Worm (Caenorhabditis elegans): ENCODE data around the gene F35H12.5.

DNA sequence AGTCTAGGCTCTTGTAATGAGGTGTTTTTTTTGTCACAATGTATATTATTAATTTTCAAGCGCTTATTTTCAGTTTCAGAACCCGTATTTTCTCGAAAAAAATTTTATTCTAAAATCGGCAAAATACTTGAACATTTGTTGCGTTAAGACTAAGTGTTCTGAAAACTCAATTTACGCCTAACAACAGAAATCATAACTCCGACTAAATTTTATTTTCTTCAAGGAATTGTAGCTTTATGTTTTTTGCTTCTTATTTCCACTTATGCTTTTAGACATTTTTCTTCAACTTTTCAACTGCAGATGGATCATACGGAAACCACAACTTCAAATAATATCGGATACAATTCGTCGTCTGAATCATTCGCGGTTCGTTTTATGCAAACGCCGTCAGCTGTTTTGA is 15.3 kb downstream of the F35H12.5 start, which contains the start of gene F35H12.1:
- TF ChIP-seq nhr-76 (tag; optimal IDR thresholded peaks at IDR 0.05) (no peak), rnt-1 (tag; optimal IDR thresholded peaks at IDR 0.05) (no peak), zag-1 (tag; optimal IDR thresholded peaks at IDR 0.05) (no peak), ceh-88 (GFP tag; IDR thresholded peaks at IDR 0.05) (no peak), lsy-2 (tag; optimal IDR thresholded peaks at IDR 0.05) (no peak), lin-39 (tag; optimal IDR thresholded peaks at IDR 0.05) (no peak), elt-3 (tag; optimal IDR thresholded peaks at IDR 0.05) (no peak), ceh-82 (tag; optimal IDR thresholded peaks at IDR 0.05) (no peak), unc-62 (GFP tag; optimal IDR thresholded peaks at IDR 0.05) (no peak), hpl-2 (GFP tag; optimal IDR thresholded peaks at IDR 0.05) (no peak), nhr-237 (tag; optimal IDR thresholded peaks at IDR 0.05) (no peak), skn-1 (tag; optimal IDR thresholded peaks at IDR 0.05) (no peak), nhr-85 (tag) (no peak)
